Fruit fly (Drosophila melanogaster) whole organism, embryonic: ENCODE measurements around the gene CG6927.
A peak's percentile ranks its signal among the peaks of the same experiment; 100 is the strongest.

ENCODE experiments used
- Atf6 ChIP-seq: fragments of 200-800 bp; sonication (Bioruptor generic); IDR thresholded peaks from 2 replicates; pipeline ENCODE4 v1.3.6; 2022; ENCODE audit warnings: missing biosample characterization, missing genetic modification characterization
- C15 ChIP-seq: fragments of 200-800 bp; sonication (Bioruptor generic); IDR thresholded peaks from 3 replicates; pipeline ENCODE4 v1.3.6; 2022; ENCODE audit warnings: missing biosample characterization, missing genetic modification characterization
- CG10321 ChIP-seq: fragments of 200-800 bp; sonication (Bioruptor generic); IDR thresholded peaks from 2 replicates; pipeline ENCODE4 v1.3.6; 2022; ENCODE audit warnings: missing biosample characterization, missing genetic modification characterization
- CG10366 ChIP-seq: fragments of 200-800 bp; sonication (Bioruptor generic); IDR thresholded peaks from 2 replicates; pipeline ENCODE4 v1.3.6; 2022; ENCODE audit warnings: missing biosample characterization, missing genetic modification characterization
- CG11093 ChIP-seq: fragments of 200-800 bp; sonication (Bioruptor generic); IDR thresholded peaks from 3 replicates; pipeline ENCODE4 v1.3.6; 2022; ENCODE audit warnings: missing biosample characterization, missing genetic modification characterization
- CG11398 ChIP-seq: fragments of 200-800 bp; sonication (Bioruptor generic); optimal IDR thresholded peaks from 2 replicates; lab custom pipeline; 2016; ENCODE audit warnings: missing biosample characterization, missing genetic modification characterization
- CG1233 ChIP-seq: fragments of 200-800 bp; sonication (Bioruptor generic); optimal IDR thresholded peaks from 4 replicates; lab custom pipeline; 2018; ENCODE audit warnings: missing biosample characterization, mild to moderate bottlenecking, missing genetic modification characterization
- CG14014 ChIP-seq: fragments of 200-800 bp; sonication (Bioruptor generic); IDR thresholded peaks from 2 replicates; pipeline ENCODE4 v1.3.6; 2022; ENCODE audit warnings: missing biosample characterization, missing genetic modification characterization
- CG17328 ChIP-seq: fragments of 200-800 bp; sonication (Bioruptor generic); IDR thresholded peaks from 2 replicates; pipeline ENCODE4 v1.3.6; 2022; ENCODE audit warnings: missing biosample characterization, missing genetic modification characterization
- CG17802 ChIP-seq: fragments of 200-800 bp; sonication (Bioruptor generic); optimal IDR thresholded peaks from 2 replicates; lab custom pipeline; 2018; ENCODE audit warnings: missing biosample characterization, mild to moderate bottlenecking, missing genetic modification characterization, moderate library complexity
- CG3847 ChIP-seq: fragments of 200-800 bp; sonication (Bioruptor generic); IDR thresholded peaks from 2 replicates; pipeline ENCODE4 v1.3.6; 2022; ENCODE audit warnings: missing biosample characterization, missing genetic modification characterization
- CG4328 ChIP-seq: fragments of 200-800 bp; sonication (Bioruptor generic); optimal IDR thresholded peaks from 3 replicates; lab custom pipeline; 2017; ENCODE audit warnings: missing biosample characterization, missing genetic modification reagents, missing genetic modification characterization
- CG6689 ChIP-seq: fragments of 200-800 bp; sonication (Bioruptor generic); IDR thresholded peaks from 2 replicates; pipeline ENCODE4 v1.3.6; 2022; ENCODE audit warnings: missing biosample characterization, missing genetic modification characterization
- CG7271 ChIP-seq: fragments of 200-800 bp; sonication (Bioruptor generic); optimal IDR thresholded peaks from 2 replicates; lab custom pipeline; 2018; ENCODE audit warnings: missing biosample characterization, mild to moderate bottlenecking, missing genetic modification characterization, moderate library complexity
- CG8290 ChIP-seq, 3 experiments: fragments of 200-800 bp; sonication (Bioruptor generic); optimal IDR thresholded peaks; 2 replicates each; lab custom pipeline; 2016 to 2019; ENCODE audit warnings: missing biosample characterization in 3 of 3, missing genetic modification characterization in 3 of 3, mild to moderate bottlenecking in 2 of 3, moderate library complexity in 1 of 3
- CG8388 ChIP-seq: fragments of 200-800 bp; sonication (Bioruptor generic); optimal IDR thresholded peaks from 2 replicates; lab custom pipeline; 2019; ENCODE audit warnings: missing biosample characterization, mild to moderate bottlenecking, missing genetic modification characterization, moderate library complexity
- CG8944 ChIP-seq: fragments of 200-800 bp; sonication (Bioruptor generic); optimal IDR thresholded peaks from 3 replicates; lab custom pipeline; 2016; ENCODE audit warnings: missing biosample characterization, missing genetic modification characterization
- CG9609 ChIP-seq: fragments of 200-800 bp; sonication (Bioruptor generic); optimal IDR thresholded peaks from 3 replicates; lab custom pipeline; 2016; ENCODE audit warnings: missing biosample characterization, missing genetic modification characterization
- Elba2 ChIP-seq: fragments of 200-800 bp; sonication (Bioruptor generic); optimal IDR thresholded peaks from 3 replicates; lab custom pipeline; 2016; ENCODE audit warnings: missing biosample characterization, missing genetic modification characterization
- Ets97D ChIP-seq: fragments of 200-800 bp; sonication (Bioruptor generic); optimal IDR thresholded peaks from 3 replicates; lab custom pipeline; 2016; ENCODE audit warnings: missing biosample characterization, missing genetic modification characterization
- H2.0 ChIP-seq: fragments of 200-800 bp; sonication (Bioruptor generic); IDR thresholded peaks from 2 replicates; pipeline ENCODE4 v1.3.6; 2022; ENCODE audit warnings: missing biosample characterization, missing genetic modification characterization
- HmgZ ChIP-seq: fragments of 200-800 bp; sonication (Bioruptor generic); optimal IDR thresholded peaks from 2 replicates; lab custom pipeline; 2018; ENCODE audit warnings: missing biosample characterization, mild to moderate bottlenecking, missing genetic modification characterization
- Lpt ChIP-seq: fragments of >200 bp; optimal IDR thresholded peaks from 2 replicates; lab custom pipeline; 2018; ENCODE audit warnings: missing biosample characterization, missing genetic modification characterization
- Six4 ChIP-seq: fragments of 200-800 bp; sonication (Bioruptor generic); optimal IDR thresholded peaks from 2 replicates; lab custom pipeline; 2016; ENCODE audit warnings: missing biosample characterization, missing genetic modification characterization
- Ssrp ChIP-seq: fragments of 200-800 bp; sonication (Bioruptor generic); optimal IDR thresholded peaks from 2 replicates; lab custom pipeline; 2018; ENCODE audit warnings: missing biosample characterization, mild to moderate bottlenecking, missing genetic modification characterization, moderate library complexity
- Xrp1 ChIP-seq: fragments of 200-800 bp; sonication (Bioruptor generic); IDR thresholded peaks from 2 replicates; pipeline ENCODE4 v1.3.6; 2022; ENCODE audit warnings: missing biosample characterization, missing genetic modification characterization
- az2 ChIP-seq: fragments of 200-800 bp; sonication (Bioruptor generic); optimal IDR thresholded peaks from 3 replicates; lab custom pipeline; 2016; ENCODE audit warnings: missing biosample characterization, missing genetic modification characterization
- bbx ChIP-seq: fragments of 200-800 bp; sonication (Bioruptor generic); IDR thresholded peaks from 2 replicates; pipeline ENCODE4 v1.3.6; 2022; ENCODE audit warnings: missing biosample characterization, missing genetic modification characterization; ENCODE audit not compliant: partially characterized antibody
- bsh ChIP-seq, 2 experiments: fragments of 200-800 bp; sonication (Bioruptor generic); optimal IDR thresholded peaks; 2 replicates each; lab custom pipeline; 2017 to 2018; ENCODE audit warnings: mild to moderate bottlenecking in 2 of 2, missing biosample characterization in 2 of 2, missing genetic modification characterization in 2 of 2, moderate library complexity in 1 of 2
- btn ChIP-seq: fragments of 200-800 bp; sonication (Bioruptor generic); optimal IDR thresholded peaks from 2 replicates; lab custom pipeline; 2016; ENCODE audit warnings: missing biosample characterization, missing genetic modification characterization
- crc ChIP-seq: fragments of 200-800 bp; sonication (Bioruptor generic); optimal IDR thresholded peaks from 2 replicates; lab custom pipeline; 2016; ENCODE audit warnings: missing biosample characterization, missing genetic modification characterization
- dati ChIP-seq: fragments of 200-800 bp; sonication (Bioruptor generic); IDR thresholded peaks from 2 replicates; pipeline ENCODE4 v1.3.6; 2022; ENCODE audit warnings: missing biosample characterization, missing genetic modification characterization
- ems ChIP-seq: fragments of 200-800 bp; sonication (Bioruptor generic); optimal IDR thresholded peaks from 3 replicates; lab custom pipeline; 2016; ENCODE audit warnings: missing biosample characterization, missing genetic modification characterization
- eve ChIP-seq, 2 experiments: fragments of >200 bp; optimal IDR thresholded peaks; 2 replicates each; lab custom pipeline; 2017; ENCODE audit warnings: missing biosample characterization in 2 of 2, missing genetic modification characterization in 2 of 2
- exex ChIP-seq: fragments of 200-800 bp; sonication (Bioruptor generic); optimal IDR thresholded peaks from 4 replicates; lab custom pipeline; 2018; ENCODE audit warnings: missing biosample characterization, mild to moderate bottlenecking, missing genetic modification characterization, moderate library complexity
- grn ChIP-seq: fragments of 200-800 bp; sonication (Bioruptor generic); optimal IDR thresholded peaks from 3 replicates; lab custom pipeline; 2017; ENCODE audit warnings: missing biosample characterization, missing genetic modification characterization
- gro ChIP-seq: fragments of 200-800 bp; sonication (Bioruptor generic); optimal IDR thresholded peaks from 2 replicates; lab custom pipeline; 2016; ENCODE audit warnings: missing biosample characterization, missing genetic modification characterization
- lab ChIP-seq: fragments of 200-800 bp; sonication (Bioruptor generic); optimal IDR thresholded peaks from 3 replicates; lab custom pipeline; 2017; ENCODE audit warnings: missing biosample characterization, missing genetic modification characterization, mild to moderate bottlenecking, moderate library complexity, missing genetic modification reagents
- lilli ChIP-seq: fragments of 200-800 bp; sonication (Bioruptor generic); optimal IDR thresholded peaks from 3 replicates; lab custom pipeline; 2016; ENCODE audit warnings: missing biosample characterization, missing genetic modification characterization
- nerfin-2 ChIP-seq: fragments of 200-800 bp; sonication (Bioruptor generic); IDR thresholded peaks from 2 replicates; pipeline ENCODE4 v1.3.6; 2022; ENCODE audit warnings: missing biosample characterization, missing genetic modification characterization; ENCODE audit not compliant: partially characterized antibody
- oc ChIP-seq: fragments of 200-800 bp; sonication (Bioruptor generic); optimal IDR thresholded peaks from 2 replicates; lab custom pipeline; 2018; ENCODE audit warnings: missing biosample characterization, mild to moderate bottlenecking, missing genetic modification characterization, moderate library complexity
- repo ChIP-seq: fragments of 200-800 bp; sonication (Bioruptor generic); optimal IDR thresholded peaks from 2 replicates; lab custom pipeline; 2016; ENCODE audit warnings: missing biosample characterization, missing genetic modification characterization
- sc ChIP-seq, 3 experiments: fragments of >200 bp in 2 of 3; fragments of 200-800 bp in 1 of 3; sonication (Bioruptor generic) in 1 of 3; optimal IDR thresholded peaks; 2 replicates in 2 of 3; 3 replicates in 1 of 3; lab custom pipeline; 2017; ENCODE audit warnings: mild to moderate bottlenecking in 1 of 3, missing biosample characterization in 1 of 3, missing genetic modification characterization in 1 of 3, missing genetic modification reagents in 1 of 3
- schlank ChIP-seq: fragments of 200-800 bp; sonication (Bioruptor generic); optimal IDR thresholded peaks from 2 replicates; lab custom pipeline; 2018; ENCODE audit warnings: missing biosample characterization, mild to moderate bottlenecking, missing genetic modification characterization
- sna ChIP-seq: fragments of 200-800 bp; sonication (Bioruptor generic); IDR thresholded peaks from 2 replicates; pipeline ENCODE4 v1.3.6; 2022; ENCODE audit warnings: missing biosample characterization, missing genetic modification characterization; ENCODE audit not compliant: partially characterized antibody
- toy ChIP-seq: fragments of 200-800 bp; sonication (Bioruptor generic); IDR thresholded peaks from 2 replicates; pipeline ENCODE4 v1.3.6; 2022; ENCODE audit warnings: missing biosample characterization, missing genetic modification characterization
- unc-4 ChIP-seq: fragments of 200-800 bp; sonication (Bioruptor generic); IDR thresholded peaks from 2 replicates; pipeline ENCODE4 v1.3.6; 2022; ENCODE audit warnings: missing biosample characterization, missing genetic modification characterization; ENCODE audit not compliant: partially characterized antibody

CG6927 gene

dm6 chrX:4918228-4919022 lies 11.7 kb downstream of the CG6927 start, which contains the start of the genes CG4041 and Hgsnat (continued):
- TF ChIP-seq exex (tag; lab: Kevin White, UChicago) (no peak), schlank (tag; lab: Kevin White, UChicago) (no peak), crc (no peak), repo (GFP tag; lab: Kevin White, UChicago) (no peak), sc (optimal IDR thresholded peaks at IDR 0.05; lab: Kevin White, UChicago) (no peak), sc (GFP tag; optimal IDR thresholded peaks at IDR 0.05; lab: Kevin White, UChicago) (no peak), grn (GFP tag; lab: Kevin White, UChicago) (no peak), CG7271 (tag; lab: Kevin White, UChicago) (no peak), CG11093 (GFP tag; lab: Robert Waterston, UW) (no peak), btn (GFP tag; lab: Kevin White, UChicago) (no peak), Atf6 (GFP tag; lab: Robert Waterston, UW) (no peak), Ets97D (GFP tag; lab: Kevin White, UChicago) (peak; percentile 46), oc (tag; lab: Kevin White, UChicago) (no peak), CG1233 (GFP tag; lab: Kevin White, UChicago) (no peak), Elba2 (GFP tag; lab: Kevin White, UChicago) (peak; percentile 84), CG11398 (GFP tag; lab: Kevin White, UChicago) (no peak), Xrp1 (GFP tag; lab: Robert Waterston, UW) (no peak), HmgZ (tag; lab: Kevin White, UChicago) (no peak), gro (GFP tag; lab: Kevin White, UChicago) (no peak), dati (GFP tag; lab: Robert Waterston, UW) (no peak), CG17328 (GFP tag; lab: Robert Waterston, UW) (no peak), unc-4 (GFP tag; lab: Robert Waterston, UW) (no peak), az2 (no peak), CG4328 (GFP tag; lab: Kevin White, UChicago) (no peak), Ssrp (tag; lab: Kevin White, UChicago) (no peak), Lpt (GFP tag; lab: Kevin White, UChicago) (no peak), bsh (GFP tag; optimal IDR thresholded peaks at IDR 0.05; lab: Kevin White, UChicago) (no peak), ems (GFP tag; lab: Kevin White, UChicago) (no peak), CG9609 (no peak), bbx (GFP tag; lab: Robert Waterston, UW) (no peak), eve (GFP tag; optimal IDR thresholded peaks at IDR 0.05; lab: Kevin White, UChicago) (no peak), toy (no peak), nerfin-2 (GFP tag; lab: Robert Waterston, UW) (no peak), CG10321 (GFP tag; lab: Robert Waterston, UW) (no peak)
- TF ChIP-seq, all 482 proteins: peak for 88

dm6 chrX:4919040-4919881 lies 12.6 kb downstream of the CG6927 start:
- TF ChIP-seq bbx (GFP tag; lab: Robert Waterston, UW), result no peak
- TF ChIP-seq CG17802 (tag; lab: Kevin White, UChicago), result peak; percentile 27
- peak; percentile 87 for TF ChIP-seq CG3847 (GFP tag; lab: Robert Waterston, UW)
- peak; percentile 88 for TF ChIP-seq CG10366 (GFP tag; lab: Robert Waterston, UW)
- peak; percentile 89 for TF ChIP-seq CG8944
- TF ChIP-seq Six4, result peak; percentile 48
- TF ChIP-seq lab (GFP tag; lab: Kevin White, UChicago), result peak; percentile 88
- peak; percentile 89 for TF ChIP-seq H2.0 (GFP tag; lab: Robert Waterston, UW)
- no peak for TF ChIP-seq sna (GFP tag; lab: Robert Waterston, UW)
- peak; percentile 80; the same call in 1 of the 3 replicates for TF ChIP-seq C15 (GFP tag; lab: Robert Waterston, UW)
- TF ChIP-seq CG14014 (GFP tag; lab: Robert Waterston, UW), result peak; percentile 93
- TF ChIP-seq CG6689 (GFP tag; lab: Robert Waterston, UW), result peak; percentile 84
- peak; percentile 86 for TF ChIP-seq lilli
- TF ChIP-seq CG8290 (GFP tag; optimal IDR thresholded peaks at IDR 0.05; lab: Kevin White, UChicago), result peak; percentile 57
- peak in 1 of 2 experiments; percentile 98 for TF ChIP-seq CG8290 (tag; optimal IDR thresholded peaks at IDR 0.05; lab: Kevin White, UChicago)
- TF ChIP-seq CG8388 (GFP tag; lab: Kevin White, UChicago), result peak; percentile 58
